Fruit fly (Drosophila melanogaster) whole organism, embryonic: ENCODE results near the gene KFase.

Source experiments
- Awh ChIP-seq: fragments of 200-800 bp; sonication (Bioruptor generic); IDR thresholded peaks from 2 replicates; pipeline ENCODE4, ENCODE4 v1.3.6; 2022; ENCODE audit warnings: missing biosample characterization, missing genetic modification characterization
- Bdp1 ChIP-seq: fragments of 200-800 bp; sonication (Bioruptor generic); optimal IDR thresholded peaks from 3 replicates; lab custom pipeline; 2016; ENCODE audit warnings: missing biosample characterization, missing genetic modification characterization
- Bgb ChIP-seq: fragments of 200-800 bp; sonication (Bioruptor generic); IDR thresholded peaks from 2 replicates; pipeline ENCODE4 v1.3.6; 2022; ENCODE audit warnings: missing biosample characterization, missing genetic modification characterization; ENCODE audit not compliant: partially characterized antibody
- CG10209 ChIP-seq: fragments of 200-800 bp; sonication (Bioruptor generic); optimal IDR thresholded peaks from 3 replicates; lab custom pipeline; 2017; ENCODE audit warnings: missing biosample characterization, mild to moderate bottlenecking, missing genetic modification characterization, missing genetic modification reagents
- CG11504 ChIP-seq: fragments of 200-800 bp; sonication (Bioruptor generic); optimal IDR thresholded peaks from 3 replicates; lab custom pipeline; 2019; ENCODE audit warnings: missing biosample characterization, mild to moderate bottlenecking, missing genetic modification characterization, moderate library complexity
- CG12744 ChIP-seq: fragments of 200-800 bp; sonication (Bioruptor generic); optimal IDR thresholded peaks from 2 replicates; lab custom pipeline; 2016; ENCODE audit warnings: missing biosample characterization, missing genetic modification characterization
- CG12942 ChIP-seq: fragments of 200-800 bp; sonication (Bioruptor generic); optimal IDR thresholded peaks from 3 replicates; lab custom pipeline; 2016; ENCODE audit warnings: missing biosample characterization, missing genetic modification characterization
- CG14050 ChIP-seq: fragments of 200-800 bp; sonication (Bioruptor generic); IDR thresholded peaks from 3 replicates; pipeline ENCODE4 v1.3.6; 2022; ENCODE audit warnings: missing biosample characterization, missing genetic modification characterization
- CG14441 ChIP-seq: fragments of 200-800 bp; sonication (Bioruptor generic); IDR thresholded peaks from 2 replicates; pipeline ENCODE4 v1.3.6; 2022; ENCODE audit warnings: missing biosample characterization, missing genetic modification characterization
- CG14965 ChIP-seq: fragments of 200-800 bp; sonication (Bioruptor generic); optimal IDR thresholded peaks from 2 replicates; lab custom pipeline; 2016; ENCODE audit warnings: missing biosample characterization, missing genetic modification characterization, borderline replicate concordance
- CG17359 ChIP-seq: fragments of 200-800 bp; sonication (Bioruptor generic); optimal IDR thresholded peaks from 3 replicates; lab custom pipeline; 2018; ENCODE audit warnings: missing biosample characterization, mild to moderate bottlenecking, missing genetic modification characterization, moderate library complexity
- CG17829 ChIP-seq: fragments of 200-800 bp; optimal IDR thresholded peaks from 2 replicates; lab custom pipeline; 2019; ENCODE audit warnings: missing biosample characterization, mild to moderate bottlenecking, missing genetic modification characterization, moderate library complexity
- CG1832 ChIP-seq: fragments of 200-800 bp; sonication (Bioruptor generic); optimal IDR thresholded peaks from 2 replicates; lab custom pipeline; 2017; ENCODE audit warnings: missing biosample characterization, mild to moderate bottlenecking, missing genetic modification characterization, inconsistent platforms
- CG18764 ChIP-seq: fragments of 200-800 bp; sonication (Bioruptor generic); optimal IDR thresholded peaks from 3 replicates; lab custom pipeline; 2016; ENCODE audit warnings: missing biosample characterization, missing genetic modification characterization
- CG30020 ChIP-seq: fragments of 200-800 bp; optimal IDR thresholded peaks from 2 replicates; lab custom pipeline; 2019; ENCODE audit warnings: missing biosample characterization, mild to moderate bottlenecking, missing genetic modification characterization, moderate library complexity
- CG3065 ChIP-seq: fragments of 200-800 bp; sonication (Bioruptor generic); optimal IDR thresholded peaks from 2 replicates; lab custom pipeline; 2016; ENCODE audit warnings: missing biosample characterization, missing genetic modification characterization
- CG31224 ChIP-seq: fragments of 200-800 bp; sonication (Bioruptor generic); IDR thresholded peaks from 2 replicates; pipeline ENCODE4 v1.3.6; 2022; ENCODE audit warnings: missing biosample characterization, missing genetic modification characterization
- CG31388 ChIP-seq: fragments of 200-800 bp; sonication (Bioruptor generic); optimal IDR thresholded peaks from 2 replicates; lab custom pipeline; 2016; ENCODE audit warnings: missing biosample characterization, missing genetic modification characterization
- CG3995 ChIP-seq: fragments of 200-800 bp; sonication (Bioruptor generic); optimal IDR thresholded peaks from 3 replicates; lab custom pipeline; 2016; ENCODE audit warnings: missing biosample characterization, missing genetic modification characterization
- CG5180 ChIP-seq: fragments of 200-800 bp; sonication (Bioruptor generic); optimal IDR thresholded peaks from 3 replicates; lab custom pipeline; 2017; ENCODE audit warnings: missing biosample characterization, missing genetic modification characterization, mild to moderate bottlenecking, moderate library complexity, missing genetic modification reagents
- CG8944 ChIP-seq: fragments of 200-800 bp; sonication (Bioruptor generic); optimal IDR thresholded peaks from 3 replicates; lab custom pipeline; 2016; ENCODE audit warnings: missing biosample characterization, missing genetic modification characterization
- CG9215 ChIP-seq: fragments of 200-800 bp; sonication (Bioruptor generic); IDR thresholded peaks from 2 replicates; pipeline ENCODE4 v1.3.6; 2022; ENCODE audit warnings: missing biosample characterization, missing genetic modification characterization
- CG9437 ChIP-seq: fragments of 200-800 bp; sonication (Bioruptor generic); optimal IDR thresholded peaks from 2 replicates; lab custom pipeline; 2018; ENCODE audit warnings: missing biosample characterization, mild to moderate bottlenecking, missing genetic modification characterization
- Dip3 ChIP-seq: fragments of 200-800 bp; sonication (Bioruptor generic); optimal IDR thresholded peaks from 3 replicates; lab custom pipeline; 2016; ENCODE audit warnings: missing biosample characterization, missing genetic modification characterization
- Dp ChIP-seq: fragments of 200-800 bp; sonication (Bioruptor generic); optimal IDR thresholded peaks from 2 replicates; lab custom pipeline; 2018; ENCODE audit warnings: missing biosample characterization, mild to moderate bottlenecking, missing genetic modification characterization, moderate library complexity
- Ets97D ChIP-seq: fragments of 200-800 bp; sonication (Bioruptor generic); optimal IDR thresholded peaks from 3 replicates; lab custom pipeline; 2016; ENCODE audit warnings: missing biosample characterization, missing genetic modification characterization
- HLH54F ChIP-seq: fragments of 200-800 bp; sonication (Bioruptor generic); optimal IDR thresholded peaks from 3 replicates; lab custom pipeline; 2016; ENCODE audit warnings: missing biosample characterization, missing genetic modification characterization
- Hsf ChIP-seq: fragments of 200-800 bp; sonication (Bioruptor generic); optimal IDR thresholded peaks from 3 replicates; lab custom pipeline; 2016; ENCODE audit warnings: missing biosample characterization, missing genetic modification characterization
- Max ChIP-seq: fragments of 200-800 bp; sonication (Bioruptor generic); optimal IDR thresholded peaks from 2 replicates; lab custom pipeline; 2016; ENCODE audit warnings: missing biosample characterization, mild to moderate bottlenecking, missing genetic modification characterization
- Mrtf ChIP-seq: fragments of 200-800 bp; sonication (Bioruptor generic); IDR thresholded peaks from 3 replicates; pipeline ENCODE4 v1.3.6; 2022; ENCODE audit warnings: missing biosample characterization, missing genetic modification characterization
- NC2β ChIP-seq: fragments of 200-800 bp; sonication (Bioruptor generic); optimal IDR thresholded peaks from 2 replicates; lab custom pipeline; 2016; ENCODE audit warnings: missing biosample characterization, missing genetic modification characterization
- Nf-YA ChIP-seq: fragments of 200-800 bp; sonication (Bioruptor generic); IDR thresholded peaks from 2 replicates; pipeline ENCODE4 v1.3.6; 2022; ENCODE audit warnings: missing biosample characterization, missing genetic modification characterization
- chn ChIP-seq: fragments of 200-800 bp; sonication (Bioruptor generic); optimal IDR thresholded peaks from 2 replicates; lab custom pipeline; 2016; ENCODE audit warnings: missing biosample characterization, missing genetic modification characterization
- esg ChIP-seq: fragments of 200-800 bp; sonication (Bioruptor generic); conservative IDR thresholded peaks from 2 replicates; pipeline ENCODE4 v1.3.6; 2022; ENCODE audit warnings: missing biosample characterization, missing genetic modification characterization
- gfzf ChIP-seq: fragments of 200-800 bp; sonication (Bioruptor generic); optimal IDR thresholded peaks from 2 replicates; lab custom pipeline; 2016; ENCODE audit warnings: missing biosample characterization, mild to moderate bottlenecking, missing genetic modification characterization, moderate library complexity
- hkb ChIP-seq, 2 experiments: fragments of 200-800 bp in 1 of 2; fragments of >200 bp in 1 of 2; sonication (Bioruptor generic) in 1 of 2; IDR thresholded peaks in 1 of 2; optimal IDR thresholded peaks in 1 of 2; 2 replicates each; pipeline versions ENCODE4 v1.3.6 to Lab custom; 2017 to 2022; ENCODE audit warnings: missing biosample characterization in 1 of 2, missing genetic modification characterization in 1 of 2
- lola ChIP-seq, 3 experiments: fragments of >200 bp in 2 of 3; fragments of 200-800 bp in 1 of 3; sonication (Bioruptor generic) in 1 of 3; optimal IDR thresholded peaks; 2 replicates each; lab custom pipeline; 2017 to 2019; ENCODE audit warnings: missing biosample characterization in 3 of 3, missing genetic modification characterization in 3 of 3, mild to moderate bottlenecking in 1 of 3, moderate library complexity in 1 of 3
- maf-S ChIP-seq: fragments of 200-800 bp; sonication (Bioruptor generic); optimal IDR thresholded peaks from 2 replicates; lab custom pipeline; 2016; ENCODE audit warnings: missing biosample characterization, missing genetic modification characterization
- mam ChIP-seq: fragments of 200-800 bp; sonication (Bioruptor generic); optimal IDR thresholded peaks from 3 replicates; lab custom pipeline; 2016; ENCODE audit warnings: missing biosample characterization, missing genetic modification characterization
- nerfin-2 ChIP-seq: fragments of 200-800 bp; sonication (Bioruptor generic); IDR thresholded peaks from 2 replicates; pipeline ENCODE4 v1.3.6; 2022; ENCODE audit warnings: missing biosample characterization, missing genetic modification characterization; ENCODE audit not compliant: partially characterized antibody
- psq ChIP-seq: fragments of 200-800 bp; sonication (Bioruptor generic); optimal IDR thresholded peaks from 2 replicates; lab custom pipeline; 2017; ENCODE audit warnings: missing biosample characterization, missing genetic modification characterization
- pum ChIP-seq: fragments of 200-800 bp; sonication (Bioruptor generic); optimal IDR thresholded peaks from 2 replicates; lab custom pipeline; 2016; ENCODE audit warnings: missing biosample characterization, missing genetic modification characterization
- run ChIP-seq: fragments of 200-800 bp; sonication (Bioruptor generic); optimal IDR thresholded peaks from 3 replicates; lab custom pipeline; 2018; ENCODE audit warnings: missing biosample characterization, mild to moderate bottlenecking, missing genetic modification characterization
- sna ChIP-seq: fragments of 200-800 bp; sonication (Bioruptor generic); IDR thresholded peaks from 2 replicates; pipeline ENCODE4 v1.3.6; 2022; ENCODE audit warnings: missing biosample characterization, missing genetic modification characterization; ENCODE audit not compliant: partially characterized antibody
- stwl ChIP-seq: fragments of 200-800 bp; sonication (Bioruptor generic); optimal IDR thresholded peaks from 3 replicates; lab custom pipeline; 2018; ENCODE audit warnings: missing biosample characterization, mild to moderate bottlenecking, missing genetic modification characterization, moderate library complexity
- ttk ChIP-seq: fragments of 200-800 bp; sonication (Bioruptor generic); IDR thresholded peaks from 2 replicates; pipeline ENCODE4 v2.1.2; 2022; ENCODE audit warnings: missing biosample characterization, missing genetic modification characterization
- twi ChIP-seq: fragments of 200-800 bp; optimal IDR thresholded peaks from 2 replicates; lab custom pipeline; 2019; ENCODE audit warnings: missing biosample characterization, mild to moderate bottlenecking, missing genetic modification characterization, moderate library complexity
- tx ChIP-seq: fragments of 200-800 bp; sonication (Bioruptor generic); optimal IDR thresholded peaks from 2 replicates; lab custom pipeline; 2016; ENCODE audit warnings: missing biosample characterization, missing genetic modification characterization

Gene KFase

DNA sequence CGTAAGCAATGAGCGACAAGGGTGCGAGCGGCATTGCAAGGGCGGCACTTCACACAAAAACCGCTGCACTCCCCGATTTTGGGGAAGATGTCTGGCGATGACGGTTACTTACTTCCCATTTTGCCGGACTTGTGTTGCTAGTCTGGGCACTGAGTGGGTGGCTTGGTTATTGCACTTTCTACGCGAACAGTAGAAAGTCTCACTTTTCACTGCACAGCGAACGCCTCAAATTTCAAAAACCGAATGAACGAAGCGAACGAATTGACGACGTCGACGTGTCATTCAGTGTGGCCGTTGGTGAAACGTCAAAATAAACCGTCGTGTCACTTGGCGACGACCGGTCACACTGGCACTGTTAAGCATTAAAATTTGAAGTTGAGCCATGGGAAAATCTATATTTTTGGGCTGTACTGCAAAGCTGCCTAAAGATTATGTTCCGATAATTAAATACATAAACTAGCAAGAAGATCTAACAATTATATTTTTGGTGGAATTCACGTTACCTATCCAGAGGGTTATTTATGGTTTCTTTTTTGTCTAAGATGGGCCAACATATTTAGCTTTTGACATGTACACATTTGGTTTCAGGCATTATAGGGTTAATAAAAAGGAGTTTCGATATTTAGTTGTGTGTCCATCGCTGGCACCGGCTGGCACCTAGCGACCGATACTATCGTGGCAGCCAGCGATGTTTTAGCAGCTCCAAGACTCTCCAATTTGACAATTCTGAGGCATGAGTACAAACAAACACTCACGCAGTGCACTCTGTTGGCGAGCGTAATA, 8.2 kb downstream of the KFase start, which contains the start of the genes Sec61alpha and Daxx (continued):
- peak; percentile 47 for TF ChIP-seq psq (GFP tag; lab: Kevin White, UChicago)
- peak; percentile 73; the same call in 1 of the 2 replicates for TF ChIP-seq ttk (GFP tag; lab: Robert Waterston, UW)
- TF ChIP-seq CG31224 (GFP tag; lab: Robert Waterston, UW): peak; percentile 72
- TF ChIP-seq stwl (tag; lab: Kevin White, UChicago): peak; percentile 71
- peak; percentile 93 for TF ChIP-seq Ets97D (GFP tag; lab: Kevin White, UChicago)
- TF ChIP-seq Dip3 (GFP tag; lab: Kevin White, UChicago): peak; percentile 93
- peak; percentile 77 for TF ChIP-seq Bdp1 (GFP tag; lab: Kevin White, UChicago)
- peak; percentile 95 for TF ChIP-seq mam (GFP tag; lab: Kevin White, UChicago)
- peak; percentile 76 for TF ChIP-seq CG14050 (GFP tag; lab: Robert Waterston, UW)
- TF ChIP-seq CG8944 (GFP tag; lab: Kevin White, UChicago): peak; percentile 90
- peak; percentile 21 for TF ChIP-seq CG3065
- peak; percentile 70 for TF ChIP-seq CG18764 (GFP tag; lab: Kevin White, UChicago)
- TF ChIP-seq hkb (optimal IDR thresholded peaks at IDR 0.05; lab: Kevin White, UChicago): peak; percentile 61
- peak; percentile 81 for TF ChIP-seq hkb (GFP tag; IDR thresholded peaks at IDR 0.05; lab: Robert Waterston, UW)
- peak; percentile 1 for TF ChIP-seq CG31388 (GFP tag; lab: Kevin White, UChicago)
- TF ChIP-seq CG17829: peak; percentile 83
- peak; percentile 70; the same call in 1 of the 2 replicates for TF ChIP-seq Awh (GFP tag; lab: Robert Waterston, UW)
- TF ChIP-seq CG9437 (GFP tag; lab: Kevin White, UChicago): peak; percentile 22
- peak; percentile 88 for TF ChIP-seq pum (GFP tag; lab: Kevin White, UChicago)
- no peak for TF ChIP-seq CG1832 (GFP tag; lab: Kevin White, UChicago)
- TF ChIP-seq Mrtf: peak; percentile 53; the same call in 2 of the 3 replicates
- peak; percentile 46 for TF ChIP-seq Max (GFP tag; lab: Kevin White, UChicago)
- peak; percentile 74 for TF ChIP-seq CG10209 (GFP tag; lab: Kevin White, UChicago)
- TF ChIP-seq CG14441 (GFP tag; lab: Robert Waterston, UW): peak; percentile 83
- peak; percentile 82 for TF ChIP-seq CG11504 (tag; lab: Kevin White, UChicago)
- peak; percentile 86 for TF ChIP-seq esg (GFP tag; lab: Robert Waterston, UW)
- peak; percentile 17 for TF ChIP-seq CG14965 (GFP tag; lab: Kevin White, UChicago)
- TF ChIP-seq NC2β (GFP tag; lab: Kevin White, UChicago): peak; percentile 75
- peak; percentile 89 for TF ChIP-seq chn (GFP tag; lab: Kevin White, UChicago)
- TF ChIP-seq CG3995: peak; percentile 52
- peak; percentile 75 for TF ChIP-seq CG17359 (tag; lab: Kevin White, UChicago)
- TF ChIP-seq CG5180 (GFP tag; lab: Kevin White, UChicago): no peak
- TF ChIP-seq Bgb (GFP tag; lab: Robert Waterston, UW): peak; percentile 100
- peak; percentile 74 for TF ChIP-seq CG30020 (tag; lab: Kevin White, UChicago)
- peak; percentile 78 for TF ChIP-seq CG12744
- TF ChIP-seq Nf-YA (GFP tag; lab: Robert Waterston, UW): peak; percentile 68; the same call in 1 of the 2 replicates
- peak; percentile 92 for TF ChIP-seq maf-S
- peak; percentile 88 for TF ChIP-seq CG9215 (GFP tag; lab: Robert Waterston, UW)
- peak; percentile 91 for TF ChIP-seq Hsf (GFP tag; lab: Kevin White, UChicago)
- TF ChIP-seq gfzf (GFP tag; lab: Kevin White, UChicago): peak; percentile 93
- peak; percentile 87 for TF ChIP-seq tx
- peak; percentile 98 for TF ChIP-seq sna (GFP tag; lab: Robert Waterston, UW)
- TF ChIP-seq HLH54F (GFP tag; lab: Kevin White, UChicago): peak; percentile 94
- TF ChIP-seq twi (tag; lab: Kevin White, UChicago): peak; percentile 74
- TF ChIP-seq run (tag; lab: Kevin White, UChicago): peak; percentile 58
- TF ChIP-seq Dp (GFP tag; lab: Kevin White, UChicago): peak; percentile 49
- TF ChIP-seq CG12942 (GFP tag; lab: Kevin White, UChicago): peak; percentile 87
- TF ChIP-seq lola (GFP tag; optimal IDR thresholded peaks at IDR 0.05; lab: Kevin White, UChicago): peak in 1 of 3 experiments; percentile 67
- TF ChIP-seq nerfin-2 (GFP tag; lab: Robert Waterston, UW): peak; percentile 99
